Fruit fly (Drosophila melanogaster) whole organism, embryonic: ENCODE data around the gene vari.

Experiments
- B-H1 ChIP-seq: fragments of 200-800 bp; sonication (Bioruptor generic); IDR thresholded peaks from 3 replicates; pipeline ENCODE4 v1.3.6; 2022; ENCODE audit warnings: missing biosample characterization, missing genetic modification characterization
- CG10321 ChIP-seq: fragments of 200-800 bp; sonication (Bioruptor generic); IDR thresholded peaks from 2 replicates; pipeline ENCODE4 v1.3.6; 2022; ENCODE audit warnings: missing biosample characterization, missing genetic modification characterization
- CG11247 ChIP-seq: fragments of 200-800 bp; sonication (Bioruptor generic); IDR thresholded peaks from 2 replicates; pipeline ENCODE4 v1.3.6; 2022; ENCODE audit warnings: missing biosample characterization, missing genetic modification characterization
- CG11560 ChIP-seq: fragments of 200-800 bp; sonication (Bioruptor generic); IDR thresholded peaks from 3 replicates; pipeline ENCODE4 v1.3.6; 2022; ENCODE audit warnings: missing biosample characterization, missing genetic modification characterization
- CG12071 ChIP-seq: fragments of 200-800 bp; sonication (Bioruptor generic); optimal IDR thresholded peaks from 3 replicates; lab custom pipeline; 2018; ENCODE audit warnings: missing biosample characterization, mild to moderate bottlenecking, missing genetic modification characterization
- CG12391 ChIP-seq: fragments of 200-800 bp; sonication (Bioruptor generic); optimal IDR thresholded peaks from 3 replicates; lab custom pipeline; 2018; ENCODE audit warnings: missing biosample characterization, mild to moderate bottlenecking, missing genetic modification characterization, moderate library complexity
- CG13287 ChIP-seq: fragments of 200-800 bp; sonication (Bioruptor generic); IDR thresholded peaks from 2 replicates; pipeline ENCODE4 v1.3.6; 2022; ENCODE audit warnings: missing biosample characterization, missing genetic modification characterization; ENCODE audit not compliant: partially characterized antibody
- CG13775 ChIP-seq: fragments of 200-800 bp; sonication (Bioruptor generic); optimal IDR thresholded peaks from 3 replicates; lab custom pipeline; 2017; ENCODE audit warnings: missing biosample characterization, mild to moderate bottlenecking, missing genetic modification characterization
- CG14710 ChIP-seq: fragments of 200-800 bp; sonication (Bioruptor generic); optimal IDR thresholded peaks from 3 replicates; lab custom pipeline; 2019; ENCODE audit warnings: missing biosample characterization, mild to moderate bottlenecking, missing genetic modification characterization, moderate library complexity
- CG15696 ChIP-seq: fragments of 200-800 bp; sonication (Bioruptor generic); optimal IDR thresholded peaks from 2 replicates; lab custom pipeline; 2019; ENCODE audit warnings: missing biosample characterization, mild to moderate bottlenecking, missing genetic modification characterization, moderate library complexity
- CG17186 ChIP-seq: fragments of 200-800 bp; sonication (Bioruptor generic); optimal IDR thresholded peaks from 3 replicates; lab custom pipeline; 2017; ENCODE audit warnings: missing biosample characterization, missing genetic modification reagents, missing genetic modification characterization
- CG17568 ChIP-seq: fragments of 200-800 bp; sonication (Bioruptor generic); optimal IDR thresholded peaks from 2 replicates; lab custom pipeline; 2018; ENCODE audit warnings: missing biosample characterization, mild to moderate bottlenecking, missing genetic modification characterization, moderate library complexity
- CG17912 ChIP-seq: fragments of 200-800 bp; sonication (Bioruptor generic); optimal IDR thresholded peaks from 2 replicates; lab custom pipeline; 2018; ENCODE audit warnings: missing biosample characterization, mild to moderate bottlenecking, missing genetic modification characterization
- CG18764 ChIP-seq: fragments of 200-800 bp; sonication (Bioruptor generic); optimal IDR thresholded peaks from 3 replicates; lab custom pipeline; 2016; ENCODE audit warnings: missing biosample characterization, missing genetic modification characterization
- CG2199 ChIP-seq: fragments of 200-800 bp; sonication (Bioruptor generic); IDR thresholded peaks from 3 replicates; pipeline ENCODE4 v1.3.6; 2022; ENCODE audit warnings: missing biosample characterization, missing genetic modification characterization
- CG2889 ChIP-seq: fragments of 200-800 bp; sonication (Bioruptor generic); IDR thresholded peaks from 3 replicates; pipeline ENCODE4 v1.3.6; 2022; ENCODE audit warnings: missing biosample characterization, missing genetic modification characterization
- CG4282 ChIP-seq: fragments of 200-800 bp; sonication (Bioruptor generic); optimal IDR thresholded peaks from 2 replicates; lab custom pipeline; 2016; ENCODE audit warnings: missing biosample characterization, missing genetic modification characterization
- CG6854 ChIP-seq: fragments of 200-800 bp; sonication (Bioruptor generic); optimal IDR thresholded peaks from 3 replicates; lab custom pipeline; 2017; ENCODE audit warnings: missing biosample characterization, mild to moderate bottlenecking, missing genetic modification characterization
- CG7839 ChIP-seq: fragments of 200-800 bp; sonication (Bioruptor generic); optimal IDR thresholded peaks from 3 replicates; lab custom pipeline; 2018; ENCODE audit warnings: missing biosample characterization, mild to moderate bottlenecking, missing genetic modification characterization, moderate library complexity
- CG8944 ChIP-seq: fragments of 200-800 bp; sonication (Bioruptor generic); optimal IDR thresholded peaks from 3 replicates; lab custom pipeline; 2016; ENCODE audit warnings: missing biosample characterization, missing genetic modification characterization
- CoRest ChIP-seq: fragments of 200-800 bp; sonication (Bioruptor generic); optimal IDR thresholded peaks from 3 replicates; lab custom pipeline; 2018; ENCODE audit warnings: missing biosample characterization, mild to moderate bottlenecking, missing genetic modification characterization, moderate library complexity
- D19B ChIP-seq: fragments of 200-800 bp; sonication (Bioruptor generic); optimal IDR thresholded peaks from 2 replicates; lab custom pipeline; 2017; ENCODE audit warnings: missing biosample characterization, mild to moderate bottlenecking, missing genetic modification characterization
- Eip74EF ChIP-seq, 2 experiments: fragments of 200-800 bp in 1 of 2; fragments of >200 bp in 1 of 2; sonication (Bioruptor generic) in 1 of 2; optimal IDR thresholded peaks; 2 replicates each; lab custom pipeline; 2017 to 2019; ENCODE audit warnings: missing biosample characterization in 2 of 2, missing genetic modification characterization in 2 of 2, mild to moderate bottlenecking in 1 of 2, moderate library complexity in 1 of 2
- Gsc ChIP-seq: fragments of 200-800 bp; sonication (Bioruptor generic); IDR thresholded peaks from 2 replicates; pipeline ENCODE4 v1.3.6; 2022; ENCODE audit warnings: missing biosample characterization, missing genetic modification characterization
- HHEX ChIP-seq: fragments of 200-800 bp; sonication (Bioruptor generic); optimal IDR thresholded peaks from 3 replicates; lab custom pipeline; 2017; ENCODE audit warnings: missing biosample characterization, mild to moderate bottlenecking, missing genetic modification characterization, missing genetic modification reagents
- Hr3 ChIP-seq: fragments of 200-800 bp; sonication (Bioruptor generic); optimal IDR thresholded peaks from 3 replicates; lab custom pipeline; 2016; ENCODE audit warnings: missing biosample characterization, missing genetic modification characterization
- Lim3 ChIP-seq: fragments of 200-800 bp; sonication (Bioruptor generic); IDR thresholded peaks from 2 replicates; pipeline ENCODE4 v1.3.6; 2022; ENCODE audit warnings: missing biosample characterization, missing genetic modification characterization
- Meics ChIP-seq: fragments of 200-800 bp; sonication (Bioruptor generic); optimal IDR thresholded peaks from 2 replicates; lab custom pipeline; 2017; ENCODE audit warnings: missing biosample characterization, mild to moderate bottlenecking, missing genetic modification characterization
- NFAT ChIP-seq: fragments of 200-800 bp; sonication (Bioruptor generic); IDR thresholded peaks from 2 replicates; pipeline ENCODE4 v1.3.6; 2022; ENCODE audit warnings: missing biosample characterization, missing genetic modification characterization
- Six4 ChIP-seq: fragments of 200-800 bp; sonication (Bioruptor generic); optimal IDR thresholded peaks from 2 replicates; lab custom pipeline; 2016; ENCODE audit warnings: missing biosample characterization, missing genetic modification characterization
- ash1 ChIP-seq: fragments of 200-800 bp; sonication (Bioruptor generic); optimal IDR thresholded peaks from 2 replicates; lab custom pipeline; 2018; ENCODE audit warnings: missing biosample characterization, mild to moderate bottlenecking, missing genetic modification characterization
- bsh ChIP-seq, 2 experiments: fragments of 200-800 bp; sonication (Bioruptor generic); optimal IDR thresholded peaks; 2 replicates each; lab custom pipeline; 2017 to 2018; ENCODE audit warnings: mild to moderate bottlenecking in 2 of 2, missing biosample characterization in 2 of 2, missing genetic modification characterization in 2 of 2, moderate library complexity in 1 of 2
- cas ChIP-seq: fragments of 200-800 bp; sonication (Bioruptor generic); IDR thresholded peaks from 2 replicates; pipeline ENCODE4 v1.3.6; 2022; ENCODE audit warnings: missing biosample characterization, missing genetic modification characterization
- dati ChIP-seq: fragments of 200-800 bp; sonication (Bioruptor generic); IDR thresholded peaks from 2 replicates; pipeline ENCODE4 v1.3.6; 2022; ENCODE audit warnings: missing biosample characterization, missing genetic modification characterization
- dpn ChIP-seq, 2 experiments: fragments of 200-800 bp; sonication (Bioruptor generic); optimal IDR thresholded peaks; 3 replicates each; lab custom pipeline; 2016; ENCODE audit warnings: missing biosample characterization in 2 of 2, missing genetic modification characterization in 2 of 2
- eyg ChIP-seq: fragments of 200-800 bp; sonication (Bioruptor generic); optimal IDR thresholded peaks from 3 replicates; lab custom pipeline; 2016; ENCODE audit warnings: missing biosample characterization, missing genetic modification characterization
- gcm ChIP-seq: fragments of 200-800 bp; sonication (Bioruptor generic); optimal IDR thresholded peaks from 2 replicates; lab custom pipeline; 2019; ENCODE audit warnings: missing biosample characterization, mild to moderate bottlenecking, missing genetic modification characterization, moderate library complexity
- gem ChIP-seq: fragments of 200-800 bp; sonication (Bioruptor generic); optimal IDR thresholded peaks from 2 replicates; lab custom pipeline; 2019; ENCODE audit warnings: missing biosample characterization, mild to moderate bottlenecking, missing genetic modification characterization, moderate library complexity
- hth ChIP-seq: fragments of >200 bp; optimal IDR thresholded peaks from 2 replicates; lab custom pipeline; 2017; ENCODE audit warnings: inconsistent platforms
- lov ChIP-seq, 2 experiments: fragments of 200-800 bp in 1 of 2; fragments of >200 bp in 1 of 2; sonication (Bioruptor generic) in 1 of 2; IDR thresholded peaks in 1 of 2; optimal IDR thresholded peaks in 1 of 2; 2 replicates in 1 of 2; 3 replicates in 1 of 2; pipeline versions ENCODE4 v1.3.6 to Lab custom; 2017 to 2022; ENCODE audit warnings: missing biosample characterization in 1 of 2, missing genetic modification characterization in 1 of 2
- nau ChIP-seq: fragments of 200-800 bp; sonication (Bioruptor generic); optimal IDR thresholded peaks from 3 replicates; lab custom pipeline; 2017; ENCODE audit warnings: missing biosample characterization, mild to moderate bottlenecking, missing genetic modification characterization, missing genetic modification reagents
- row ChIP-seq: fragments of 200-800 bp; sonication (Bioruptor generic); IDR thresholded peaks from 3 replicates; pipeline ENCODE4 v1.3.6; 2022; ENCODE audit warnings: missing biosample characterization, missing genetic modification characterization
- scrt ChIP-seq: fragments of 200-800 bp; sonication (Bioruptor generic); optimal IDR thresholded peaks from 2 replicates; lab custom pipeline; 2018; ENCODE audit warnings: missing biosample characterization, mild to moderate bottlenecking, missing genetic modification characterization, moderate library complexity
- sens ChIP-seq: fragments of 200-800 bp; sonication (Bioruptor generic); peaks from one replicate; lab custom pipeline; 2016; ENCODE audit warnings: missing biosample characterization, missing genetic modification characterization
- seq ChIP-seq: fragments of 200-800 bp; sonication (Bioruptor generic); IDR thresholded peaks from 2 replicates; pipeline ENCODE4 v1.3.6; 2022; ENCODE audit warnings: missing biosample characterization, missing genetic modification characterization
- sima ChIP-seq: fragments of 200-800 bp; sonication (Bioruptor generic); optimal IDR thresholded peaks from 2 replicates; lab custom pipeline; 2016; ENCODE audit warnings: missing biosample characterization, missing genetic modification characterization
- slou ChIP-seq: fragments of 200-800 bp; sonication (Bioruptor generic); optimal IDR thresholded peaks from 3 replicates; lab custom pipeline; 2016; ENCODE audit warnings: missing biosample characterization, missing genetic modification characterization
- vvl ChIP-seq: fragments of 200-800 bp; sonication (Bioruptor generic); IDR thresholded peaks from 2 replicates; pipeline ENCODE4 v1.3.6; 2022; ENCODE audit warnings: missing biosample characterization, missing genetic modification characterization

The vari gene

DNA sequence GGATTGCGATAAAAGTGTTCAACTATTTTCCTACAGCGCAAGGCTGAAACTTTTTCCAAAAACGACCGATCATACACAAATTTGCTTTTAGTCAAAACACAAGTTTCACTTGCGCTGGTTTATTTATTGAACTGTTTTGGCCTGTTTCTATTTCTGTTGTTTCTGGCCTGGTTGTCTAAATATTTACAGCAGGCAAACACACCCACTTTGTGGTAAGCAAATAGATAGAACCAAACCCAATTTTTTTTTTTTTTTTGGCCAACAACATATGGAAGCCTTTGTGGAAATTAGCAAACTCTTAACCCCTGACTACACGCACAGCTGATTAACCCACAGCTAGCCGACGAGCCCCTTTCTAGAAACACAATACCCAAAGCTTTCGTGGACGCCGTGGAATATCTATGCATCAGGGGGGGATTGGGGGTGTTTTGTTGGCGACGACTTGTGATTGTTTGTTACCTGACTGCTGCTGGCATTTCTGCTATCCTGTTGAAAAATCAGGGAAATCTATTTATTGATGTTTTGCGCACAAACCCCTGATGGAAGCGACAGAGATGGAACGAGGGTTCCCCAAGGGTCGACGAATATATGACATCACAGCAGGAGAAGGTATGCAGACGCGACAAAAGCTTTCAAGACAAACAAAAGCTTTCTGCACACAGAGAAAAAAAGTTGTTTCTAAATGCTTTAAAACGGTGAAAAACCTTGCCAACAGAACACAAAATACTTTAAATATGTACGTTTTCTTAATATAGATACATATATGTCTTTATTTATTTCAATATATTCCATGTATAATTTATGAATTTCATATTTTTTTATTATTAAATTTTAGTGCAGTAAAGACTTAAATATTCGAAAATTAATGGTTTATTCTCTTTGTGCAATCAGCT lies 11.0 kb upstream of the vari start (continued):
- TF ChIP-seq vvl (GFP tag; lab: Robert Waterston, UW) (peak; percentile 75), CG15696 (tag; lab: Kevin White, UChicago) (no peak), ash1 (GFP tag; lab: Kevin White, UChicago) (no peak), D19B (GFP tag; lab: Kevin White, UChicago) (peak; percentile 42), dati (GFP tag; lab: Robert Waterston, UW) (no peak), slou (GFP tag; lab: Kevin White, UChicago) (no peak), bsh (GFP tag; optimal IDR thresholded peaks at IDR 0.05; lab: Kevin White, UChicago) (peak in 1 of 2 experiments; percentile 36), scrt (GFP tag; lab: Kevin White, UChicago) (peak; percentile 59), CG13287 (GFP tag; lab: Robert Waterston, UW) (0 out of 2 replicates have a peak, but pooled peaks have one; percentile 6), CG17186 (GFP tag; lab: Kevin White, UChicago) (no peak), CG14710 (tag; lab: Kevin White, UChicago) (no peak), Meics (GFP tag; lab: Kevin White, UChicago) (peak; percentile 62), Six4 (GFP tag; lab: Kevin White, UChicago) (peak; percentile 2), CG10321 (GFP tag; lab: Robert Waterston, UW) (0 out of 2 replicates have a peak, but pooled peaks have one; percentile 3), sima (GFP tag; lab: Kevin White, UChicago) (no peak), NFAT (GFP tag; lab: Robert Waterston, UW) (0 out of 2 replicates have a peak, but pooled peaks have one; percentile 6), CG13775 (GFP tag; lab: Kevin White, UChicago) (peak; percentile 30), seq (GFP tag; lab: Robert Waterston, UW) (peak; percentile 23), CG18764 (GFP tag; lab: Kevin White, UChicago) (no peak), CG11560 (tag; lab: Robert Waterston, UW) (no peak), CG17568 (GFP tag; lab: Kevin White, UChicago) (peak; percentile 65), hth (lab: Kevin White, UChicago) (no peak), nau (GFP tag; lab: Kevin White, UChicago) (peak; percentile 74), B-H1 (peak; percentile 24; the same call in 1 of the 3 replicates), dpn (GFP tag; optimal IDR thresholded peaks at IDR 0.05; lab: Kevin White, UChicago) (peak in 1 of 2 experiments; percentile 4), lov (optimal IDR thresholded peaks at IDR 0.05; lab: Kevin White, UChicago) (no peak), lov (GFP tag; IDR thresholded peaks at IDR 0.05; lab: Robert Waterston, UW) (no peak), CG6854 (GFP tag; lab: Kevin White, UChicago) (peak; percentile 45), gcm (GFP tag; lab: Kevin White, UChicago) (peak; percentile 0), CG2889 (GFP tag; lab: Robert Waterston, UW) (no peak), Gsc (no peak), CG8944 (GFP tag; lab: Kevin White, UChicago) (no peak), gem (peak; percentile 76), CG2199 (GFP tag; lab: Robert Waterston, UW) (0 out of 3 replicates have a peak, but pooled peaks have one; percentile 51), CG11247 (GFP tag; lab: Robert Waterston, UW) (no peak; the same call in 1 of the 2 replicates), CG12391 (tag; lab: Kevin White, UChicago) (peak; percentile 51), HHEX (GFP tag; lab: Kevin White, UChicago) (peak; percentile 68), Lim3 (GFP tag; lab: Robert Waterston, UW) (no peak), eyg (GFP tag; lab: Kevin White, UChicago) (peak; percentile 52), CG17912 (no peak), CoRest (tag; lab: Kevin White, UChicago) (peak; percentile 55), CG7839 (tag; lab: Kevin White, UChicago) (peak; percentile 63), Hr3 (GFP tag; lab: Kevin White, UChicago) (peak; percentile 16), Eip74EF (GFP tag; optimal IDR thresholded peaks at IDR 0.05; lab: Kevin White, UChicago) (peak in 1 of 2 experiments; percentile 13), cas (GFP tag; lab: Robert Waterston, UW) (no peak), sens (GFP tag; lab: Kevin White, UChicago) (peak; percentile 54), CG12071 (GFP tag; lab: Kevin White, UChicago) (peak; percentile 65), row (GFP tag; lab: Robert Waterston, UW) (peak; percentile 85), CG4282 (peak; percentile 12)
